Fruit fly (Drosophila melanogaster): ENCODE measurements around the gene RhoGAP71E.

RhoGAP71E gene

DNA sequence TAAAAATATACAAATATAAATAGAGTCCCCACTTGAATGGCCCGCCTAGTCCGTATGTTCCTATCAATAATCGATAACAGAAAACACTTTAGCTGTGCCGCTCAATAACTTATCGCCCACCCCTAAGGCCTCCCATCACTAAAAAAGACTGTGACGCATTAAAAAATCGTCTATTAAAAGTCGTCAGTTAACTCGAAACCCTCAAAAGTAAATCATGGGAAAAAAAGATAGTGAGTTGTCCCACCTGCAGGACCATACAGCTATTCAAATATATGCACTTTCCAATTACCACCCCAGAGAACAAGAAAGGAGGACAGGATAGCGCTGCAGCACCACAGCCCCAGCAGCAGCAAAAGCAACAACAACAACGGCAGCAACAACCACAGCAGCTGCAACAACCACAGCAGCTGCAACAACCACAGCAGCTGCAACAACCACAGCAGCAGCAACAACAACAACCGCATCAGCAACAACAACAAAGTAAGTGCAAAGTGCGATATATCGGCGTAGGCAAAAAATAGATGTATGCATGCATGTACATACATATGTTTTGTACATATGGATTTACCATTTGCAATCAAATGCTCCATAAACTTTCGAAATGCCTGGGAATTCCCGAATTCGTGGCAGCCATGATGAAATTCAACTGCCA lies 34.5 kb upstream of the RhoGAP71E start, which contains the start of gene AGO2 (continued):
- TF ChIP-seq sob (GFP tag; IDR thresholded peaks at IDR 0.05) (no peak), CG31441 (GFP tag; IDR thresholded peaks at IDR 0.05) (no peak), CG12391 (tag; optimal IDR thresholded peaks at IDR 0.05) (no peak), fd3F (GFP tag; optimal IDR thresholded peaks at IDR 0.05) (no peak), Ets97D (GFP tag; optimal IDR thresholded peaks at IDR 0.05) (peak; percentile 17), CG3726 (GFP tag; IDR thresholded peaks at IDR 0.05) (no peak), dpn (GFP tag; optimal IDR thresholded peaks at IDR 0.05) (no peak), Optix (GFP tag; IDR thresholded peaks at IDR 0.05) (no peak), CG9932 (GFP tag; IDR thresholded peaks at IDR 0.05) (no peak), Taf1 (GFP tag; IDR thresholded peaks at IDR 0.05) (no peak), CG17361 (GFP tag; IDR thresholded peaks at IDR 0.05) (peak; percentile 32; the same call in 1 of the 3 replicates), CG2116 (GFP tag; optimal IDR thresholded peaks at IDR 0.05) (peak; percentile 91), z (GFP tag; IDR thresholded peaks at IDR 0.05) (no peak), inv (GFP tag; IDR thresholded peaks at IDR 0.05; ENCODE audit: partially characterized antibody) (peak; percentile 59; the same call in 1 of the 2 replicates), Pdp1 (GFP tag; optimal IDR thresholded peaks at IDR 0.05) (peak in 1 of 2 experiments; percentile 44), CG30431 (GFP tag; optimal IDR thresholded peaks at IDR 0.05) (no peak), seq (GFP tag; IDR thresholded peaks at IDR 0.05) (no peak; the same call in 1 of the 2 replicates), tll (GFP tag; optimal IDR thresholded peaks at IDR 0.05) (no peak), Hey (tag; optimal IDR thresholded peaks at IDR 0.05) (no peak), Sry-β (GFP tag; optimal IDR thresholded peaks at IDR 0.05) (no peak), ATbp (GFP tag; optimal IDR thresholded peaks at IDR 0.05) (no peak), Rx (GFP tag; IDR thresholded peaks at IDR 0.05) (no peak), gem (tag; optimal IDR thresholded peaks at IDR 0.05) (no peak), CG8388 (GFP tag; optimal IDR thresholded peaks at IDR 0.05) (no peak), chif (GFP tag; optimal IDR thresholded peaks at IDR 0.05) (no peak), Hr3 (GFP tag; optimal IDR thresholded peaks at IDR 0.05) (no peak), Atf-2 (GFP tag; optimal IDR thresholded peaks at IDR 0.05) (no peak), CG31388 (GFP tag; optimal IDR thresholded peaks at IDR 0.05) (no peak), CG8281 (tag; optimal IDR thresholded peaks at IDR 0.05) (no peak), Antp (GFP tag; optimal IDR thresholded peaks at IDR 0.05) (no peak), CG12299 (tag; optimal IDR thresholded peaks at IDR 0.05) (peak; percentile 24), nmo (GFP tag; optimal IDR thresholded peaks at IDR 0.05) (peak; percentile 18), kay (GFP tag; optimal IDR thresholded peaks at IDR 0.05) (peak; percentile 91), ash1 (GFP tag; optimal IDR thresholded peaks at IDR 0.05) (no peak), Jarid2 (GFP tag; optimal IDR thresholded peaks at IDR 0.05) (peak; percentile 38), CG10321 (GFP tag; IDR thresholded peaks at IDR 0.05) (no peak), Fer1 (GFP tag; optimal IDR thresholded peaks at IDR 0.05) (peak; percentile 13), bsh (GFP tag; optimal IDR thresholded peaks at IDR 0.05) (no peak), eve (GFP tag; optimal IDR thresholded peaks at IDR 0.05) (no peak), CG34224 (GFP tag; IDR thresholded peaks at IDR 0.05; ENCODE audit: partially characterized antibody) (peak; percentile 83), hbn (GFP tag; IDR thresholded peaks at IDR 0.05; ENCODE audit: partially characterized antibody) (peak; percentile 50), Fer3 (tag; optimal IDR thresholded peaks at IDR 0.05) (no peak), Oli (tag; optimal IDR thresholded peaks at IDR 0.05) (no peak), CG14014 (GFP tag; IDR thresholded peaks at IDR 0.05) (no peak), CG30020 (tag; optimal IDR thresholded peaks at IDR 0.05) (peak; percentile 63), Dp (GFP tag; optimal IDR thresholded peaks at IDR 0.05) (peak; percentile 92), gt (GFP tag; IDR thresholded peaks at IDR 0.05) (no peak), CG17359 (tag; optimal IDR thresholded peaks at IDR 0.05) (no peak), Myb (GFP tag; optimal IDR thresholded peaks at IDR 0.05) (peak; percentile 26), CG1024 (GFP tag; IDR thresholded peaks at IDR 0.05) (no peak)

All from whole organism, embryonic.